Fruit fly (Drosophila melanogaster) whole organism, embryonic: ENCODE results near the gene CG3123.

Experiments used
- CG10209 ChIP-seq: fragments of 200-800 bp; sonication (Bioruptor generic); optimal IDR thresholded peaks from 3 replicates; lab custom pipeline; 2017; ENCODE audit warnings: missing biosample characterization, mild to moderate bottlenecking, missing genetic modification characterization, missing genetic modification reagents
- CG10267 ChIP-seq: fragments of 200-800 bp; sonication (Bioruptor generic); optimal IDR thresholded peaks from 2 replicates; lab custom pipeline; 2018; ENCODE audit warnings: missing biosample characterization, mild to moderate bottlenecking, missing genetic modification characterization, moderate library complexity
- CG11093 ChIP-seq: fragments of 200-800 bp; sonication (Bioruptor generic); IDR thresholded peaks from 3 replicates; pipeline ENCODE4 v1.3.6; 2022; ENCODE audit warnings: missing biosample characterization, missing genetic modification characterization
- CG11456 ChIP-seq: fragments of 200-800 bp; sonication (Bioruptor generic); IDR thresholded peaks from 3 replicates; pipeline ENCODE4 v1.3.6; 2022; ENCODE audit warnings: missing biosample characterization, missing genetic modification characterization
- CG15073 ChIP-seq: fragments of 200-800 bp; sonication (Bioruptor generic); optimal IDR thresholded peaks from 2 replicates; lab custom pipeline; 2016; ENCODE audit warnings: missing biosample characterization, missing genetic modification characterization
- CG15269 ChIP-seq: fragments of 200-800 bp; sonication (Bioruptor generic); optimal IDR thresholded peaks from 2 replicates; lab custom pipeline; 2018; ENCODE audit warnings: missing biosample characterization, mild to moderate bottlenecking, missing genetic modification characterization, moderate library complexity
- CG15514 ChIP-seq: fragments of 200-800 bp; sonication (Bioruptor generic); optimal IDR thresholded peaks from 3 replicates; lab custom pipeline; 2017; ENCODE audit warnings: missing biosample characterization, missing genetic modification characterization, mild to moderate bottlenecking, moderate library complexity, missing genetic modification reagents
- CG16813 ChIP-seq: fragments of 200-800 bp; sonication (Bioruptor generic); IDR thresholded peaks from 3 replicates; pipeline ENCODE4 v1.3.6; 2022; ENCODE audit warnings: missing biosample characterization, missing genetic modification characterization; ENCODE audit not compliant: partially characterized antibody
- CG17186 ChIP-seq: fragments of 200-800 bp; sonication (Bioruptor generic); optimal IDR thresholded peaks from 3 replicates; lab custom pipeline; 2017; ENCODE audit warnings: missing biosample characterization, missing genetic modification reagents, missing genetic modification characterization
- CG18599 ChIP-seq: fragments of 200-800 bp; sonication (Bioruptor generic); optimal IDR thresholded peaks from 3 replicates; lab custom pipeline; 2017; ENCODE audit warnings: missing biosample characterization, missing genetic modification characterization, mild to moderate bottlenecking, moderate library complexity, missing genetic modification reagents
- CG2120 ChIP-seq: fragments of 200-800 bp; sonication (Bioruptor generic); optimal IDR thresholded peaks from 3 replicates; lab custom pipeline; 2016; ENCODE audit warnings: missing biosample characterization, missing genetic modification characterization
- CG2678 ChIP-seq: fragments of 200-800 bp; sonication (Bioruptor generic); optimal IDR thresholded peaks from 3 replicates; lab custom pipeline; 2019; ENCODE audit warnings: missing biosample characterization, mild to moderate bottlenecking, missing genetic modification characterization, moderate library complexity
- CG3163 ChIP-seq: fragments of 200-800 bp; sonication (Bioruptor generic); optimal IDR thresholded peaks from 3 replicates; lab custom pipeline; 2016; ENCODE audit warnings: missing biosample characterization, missing genetic modification characterization
- CG32532 ChIP-seq: fragments of 200-800 bp; sonication (Bioruptor generic); IDR thresholded peaks from 2 replicates; pipeline ENCODE4 v1.3.6; 2022; ENCODE audit warnings: missing biosample characterization, missing genetic modification characterization
- CG33557 ChIP-seq: fragments of 200-800 bp; sonication (Bioruptor generic); optimal IDR thresholded peaks from 2 replicates; lab custom pipeline; 2019; ENCODE audit warnings: missing biosample characterization, mild to moderate bottlenecking, missing genetic modification characterization, moderate library complexity
- CG3838 ChIP-seq: fragments of 200-800 bp; sonication (Bioruptor generic); optimal IDR thresholded peaks from 3 replicates; lab custom pipeline; 2016; ENCODE audit warnings: missing biosample characterization, missing genetic modification characterization
- CG5180 ChIP-seq: fragments of 200-800 bp; sonication (Bioruptor generic); optimal IDR thresholded peaks from 3 replicates; lab custom pipeline; 2017; ENCODE audit warnings: missing biosample characterization, missing genetic modification characterization, mild to moderate bottlenecking, moderate library complexity, missing genetic modification reagents
- CG6683 ChIP-seq: fragments of 200-800 bp; sonication (Bioruptor generic); optimal IDR thresholded peaks from 2 replicates; lab custom pipeline; 2017; ENCODE audit warnings: missing biosample characterization, mild to moderate bottlenecking, missing genetic modification characterization, missing genetic modification reagents
- CG6854 ChIP-seq: fragments of 200-800 bp; sonication (Bioruptor generic); optimal IDR thresholded peaks from 3 replicates; lab custom pipeline; 2017; ENCODE audit warnings: missing biosample characterization, mild to moderate bottlenecking, missing genetic modification characterization
- CG7928 ChIP-seq: fragments of 200-800 bp; sonication (Bioruptor generic); optimal IDR thresholded peaks from 2 replicates; lab custom pipeline; 2017; ENCODE audit warnings: missing biosample characterization, mild to moderate bottlenecking, missing genetic modification characterization
- CG8290 ChIP-seq, 3 experiments: fragments of 200-800 bp; sonication (Bioruptor generic); optimal IDR thresholded peaks; 2 replicates each; lab custom pipeline; 2016 to 2019; ENCODE audit warnings: missing biosample characterization in 3 of 3, missing genetic modification characterization in 3 of 3, mild to moderate bottlenecking in 2 of 3, moderate library complexity in 1 of 3
- CHES-1-like ChIP-seq: fragments of 200-800 bp; sonication (Bioruptor generic); optimal IDR thresholded peaks from 2 replicates; lab custom pipeline; 2016; ENCODE audit warnings: missing biosample characterization, missing genetic modification characterization
- Dbx ChIP-seq: fragments of 200-800 bp; sonication (Bioruptor generic); IDR thresholded peaks from 3 replicates; pipeline ENCODE4 v1.3.6; 2022; ENCODE audit warnings: missing biosample characterization, missing genetic modification characterization
- Deaf1 ChIP-seq: fragments of 200-800 bp; optimal IDR thresholded peaks from 3 replicates; lab custom pipeline; 2019; ENCODE audit warnings: missing biosample characterization, mild to moderate bottlenecking, missing genetic modification characterization, moderate library complexity
- Ets65A ChIP-seq: fragments of 200-800 bp; sonication (Bioruptor generic); peaks from one replicate; lab custom pipeline; 2016; ENCODE audit warnings: missing biosample characterization, missing genetic modification characterization
- Fer2 ChIP-seq: fragments of 200-800 bp; sonication (Bioruptor generic); optimal IDR thresholded peaks from 2 replicates; lab custom pipeline; 2018; ENCODE audit warnings: missing biosample characterization, mild to moderate bottlenecking, missing genetic modification characterization, moderate library complexity
- Hmr ChIP-seq: fragments of 200-800 bp; sonication (Bioruptor generic); optimal IDR thresholded peaks from 3 replicates; lab custom pipeline; 2017; ENCODE audit warnings: mild to moderate bottlenecking, missing biosample characterization, missing genetic modification reagents, missing genetic modification characterization
- Hmx ChIP-seq: fragments of 200-800 bp; sonication (Bioruptor generic); optimal IDR thresholded peaks from 2 replicates; lab custom pipeline; 2016; ENCODE audit warnings: missing biosample characterization, missing genetic modification characterization
- NFAT ChIP-seq: fragments of 200-800 bp; sonication (Bioruptor generic); IDR thresholded peaks from 2 replicates; pipeline ENCODE4 v1.3.6; 2022; ENCODE audit warnings: missing biosample characterization, missing genetic modification characterization
- Pdp1 ChIP-seq, 2 experiments: fragments of 200-800 bp; sonication (Bioruptor generic); optimal IDR thresholded peaks; 3 replicates each; lab custom pipeline; 2016; ENCODE audit warnings: missing biosample characterization in 2 of 2, missing genetic modification characterization in 2 of 2, mild to moderate bottlenecking in 1 of 2, moderate library complexity in 1 of 2
- Poxn ChIP-seq: fragments of 200-800 bp; sonication (Bioruptor generic); IDR thresholded peaks from 2 replicates; pipeline ENCODE4 v1.3.6; 2022; ENCODE audit warnings: missing biosample characterization, missing genetic modification characterization
- Sry-δ ChIP-seq: fragments of 200-800 bp; sonication (Bioruptor generic); optimal IDR thresholded peaks from 2 replicates; lab custom pipeline; 2016; ENCODE audit warnings: missing biosample characterization, missing genetic modification characterization
- Usf ChIP-seq: fragments of 200-800 bp; sonication (Bioruptor generic); optimal IDR thresholded peaks from 2 replicates; lab custom pipeline; 2017; ENCODE audit warnings: missing genotype, missing biosample characterization, missing genetic modification characterization
- bowl ChIP-seq: fragments of 200-800 bp; sonication (Bioruptor generic); IDR thresholded peaks from 2 replicates; pipeline ENCODE4 v1.3.6; 2022; ENCODE audit warnings: missing biosample characterization, missing genetic modification characterization
- crol ChIP-seq: fragments of 200-800 bp; sonication (Bioruptor generic); IDR thresholded peaks from 2 replicates; pipeline ENCODE4 v1.3.6; 2022; ENCODE audit warnings: missing biosample characterization, missing genetic modification characterization
- dysf ChIP-seq: fragments of 200-800 bp; sonication (Bioruptor generic); IDR thresholded peaks from 3 replicates; pipeline ENCODE4 v1.3.6; 2022; ENCODE audit warnings: missing biosample characterization, missing genetic modification characterization
- ewg ChIP-seq: fragments of 200-800 bp; sonication (Bioruptor generic); optimal IDR thresholded peaks from 3 replicates; lab custom pipeline; 2017; ENCODE audit warnings: mild to moderate bottlenecking, missing biosample characterization, missing genetic modification reagents, missing genetic modification characterization
- ftz-f1 ChIP-seq: fragments of 200-800 bp; sonication (Bioruptor generic); optimal IDR thresholded peaks from 2 replicates; lab custom pipeline; 2016; ENCODE audit warnings: missing biosample characterization, missing genetic modification characterization
- gro ChIP-seq: fragments of 200-800 bp; sonication (Bioruptor generic); optimal IDR thresholded peaks from 2 replicates; lab custom pipeline; 2016; ENCODE audit warnings: missing biosample characterization, missing genetic modification characterization
- gsb ChIP-seq: fragments of 200-800 bp; sonication (Bioruptor generic); IDR thresholded peaks from 2 replicates; pipeline ENCODE4 v1.3.6; 2022; ENCODE audit warnings: missing biosample characterization, missing genetic modification characterization
- lab ChIP-seq: fragments of 200-800 bp; sonication (Bioruptor generic); optimal IDR thresholded peaks from 3 replicates; lab custom pipeline; 2017; ENCODE audit warnings: missing biosample characterization, missing genetic modification characterization, mild to moderate bottlenecking, moderate library complexity, missing genetic modification reagents
- lilli ChIP-seq: fragments of 200-800 bp; sonication (Bioruptor generic); optimal IDR thresholded peaks from 3 replicates; lab custom pipeline; 2016; ENCODE audit warnings: missing biosample characterization, missing genetic modification characterization
- onecut ChIP-seq: fragments of 200-800 bp; sonication (Bioruptor generic); IDR thresholded peaks from 2 replicates; pipeline ENCODE4 v1.3.6; 2022; ENCODE audit warnings: missing biosample characterization, missing genetic modification characterization
- psq ChIP-seq: fragments of 200-800 bp; sonication (Bioruptor generic); optimal IDR thresholded peaks from 2 replicates; lab custom pipeline; 2017; ENCODE audit warnings: missing biosample characterization, missing genetic modification characterization
- run ChIP-seq: fragments of 200-800 bp; sonication (Bioruptor generic); optimal IDR thresholded peaks from 3 replicates; lab custom pipeline; 2018; ENCODE audit warnings: missing biosample characterization, mild to moderate bottlenecking, missing genetic modification characterization
- seq ChIP-seq: fragments of 200-800 bp; sonication (Bioruptor generic); IDR thresholded peaks from 2 replicates; pipeline ENCODE4 v1.3.6; 2022; ENCODE audit warnings: missing biosample characterization, missing genetic modification characterization
- slbo ChIP-seq: fragments of 200-800 bp; sonication (Bioruptor generic); IDR thresholded peaks from 2 replicates; pipeline ENCODE4 v1.3.6; 2022; ENCODE audit warnings: missing biosample characterization, missing genetic modification characterization
- sr ChIP-seq: fragments of 200-800 bp; sonication (Bioruptor generic); IDR thresholded peaks from 3 replicates; pipeline ENCODE4 v1.3.6; 2022; ENCODE audit warnings: missing biosample characterization, missing genetic modification characterization
- usp ChIP-seq: fragments of >200 bp; optimal IDR thresholded peaks from 2 replicates; lab custom pipeline; 2017; ENCODE audit warnings: missing biosample characterization, missing genetic modification characterization
- zfh2 ChIP-seq: fragments of 200-800 bp; sonication (Bioruptor generic); optimal IDR thresholded peaks from 2 replicates; lab custom pipeline; 2016; ENCODE audit warnings: missing biosample characterization, missing genetic modification characterization

The CG3123 gene

dm6 chr2L:2799909-2800478 is 25.3 kb downstream of the CG3123 start, which contains the start of gene Syt1 (continued):
- no peak for TF ChIP-seq Poxn (GFP tag; lab: Robert Waterston, UW)
- TF ChIP-seq crol (GFP tag; lab: Robert Waterston, UW), result peak; percentile 86
- no peak for TF ChIP-seq Usf
- peak; percentile 2 for TF ChIP-seq CG2120 (GFP tag; lab: Kevin White, UChicago)
- no peak for TF ChIP-seq CG7928 (GFP tag; lab: Kevin White, UChicago)
- TF ChIP-seq CG2678, result peak; percentile 2
- no peak for TF ChIP-seq CG16813
- TF ChIP-seq CG6854 (GFP tag; lab: Kevin White, UChicago), result no peak
- no peak for TF ChIP-seq CG3163 (GFP tag; lab: Kevin White, UChicago)
- peak; percentile 20 for TF ChIP-seq Deaf1 (tag; lab: Kevin White, UChicago)
- peak; percentile 84 for TF ChIP-seq Ets65A (GFP tag; lab: Kevin White, UChicago)
- TF ChIP-seq dysf (GFP tag; lab: Robert Waterston, UW), result peak; percentile 42; the same call in 1 of the 3 replicates
- no peak for TF ChIP-seq zfh2 (GFP tag; lab: Kevin White, UChicago)
- no peak for TF ChIP-seq Fer2 (tag; lab: Kevin White, UChicago)
- no peak for TF ChIP-seq CG10209 (GFP tag; lab: Kevin White, UChicago)
- TF ChIP-seq run (tag; lab: Kevin White, UChicago), result no peak
- no peak for TF ChIP-seq CG17186
- TF ChIP-seq NFAT (GFP tag; lab: Robert Waterston, UW), result peak; percentile 22; the same call in 1 of the 2 replicates
- no peak for TF ChIP-seq CG3838 (GFP tag; lab: Kevin White, UChicago)
- TF ChIP-seq Dbx (GFP tag; lab: Robert Waterston, UW), result peak; percentile 27; the same call in 1 of the 3 replicates
- peak; percentile 16; the same call in 1 of the 2 replicates for TF ChIP-seq slbo (GFP tag; lab: Robert Waterston, UW)
- no peak for TF ChIP-seq Pdp1 (GFP tag; optimal IDR thresholded peaks at IDR 0.05; lab: Kevin White, UChicago)
- TF ChIP-seq Hmx, result no peak
- no peak for TF ChIP-seq CHES-1-like (GFP tag; lab: Kevin White, UChicago)
- TF ChIP-seq lab (GFP tag; lab: Kevin White, UChicago), result peak; percentile 42
- no peak for TF ChIP-seq Sry-δ
- TF ChIP-seq sr (GFP tag; lab: Robert Waterston, UW), result no peak
- peak; percentile 22 for TF ChIP-seq gro (GFP tag; lab: Kevin White, UChicago)
- 0 out of 2 replicates have a peak, but pooled peaks have one; percentile 10 for TF ChIP-seq seq (GFP tag; lab: Robert Waterston, UW)
- peak; percentile 7 for TF ChIP-seq Hmr
- no peak for TF ChIP-seq CG10267 (tag; lab: Kevin White, UChicago)
- peak; percentile 33 for TF ChIP-seq CG18599 (GFP tag; lab: Kevin White, UChicago)
- no peak for TF ChIP-seq CG33557 (GFP tag; lab: Kevin White, UChicago)
- TF ChIP-seq CG11456 (GFP tag; lab: Robert Waterston, UW), result 0 out of 3 replicates have a peak, but pooled peaks have one; percentile 59
- no peak for TF ChIP-seq CG15269 (tag; lab: Kevin White, UChicago)
- TF ChIP-seq onecut, result peak; percentile 99
- TF ChIP-seq CG32532 (GFP tag; lab: Robert Waterston, UW), result no peak; the same call in 1 of the 2 replicates
- no peak for TF ChIP-seq ftz-f1
- no peak for TF ChIP-seq CG8290 (GFP tag; optimal IDR thresholded peaks at IDR 0.05; lab: Kevin White, UChicago)
- TF ChIP-seq CG8290 (tag; optimal IDR thresholded peaks at IDR 0.05; lab: Kevin White, UChicago), result peak in 1 of 2 experiments; percentile 0
- no peak for TF ChIP-seq psq (GFP tag; lab: Kevin White, UChicago)
- TF ChIP-seq lilli (GFP tag; lab: Kevin White, UChicago), result peak; percentile 15
- TF ChIP-seq bowl (GFP tag; lab: Robert Waterston, UW), result no peak
- TF ChIP-seq CG15514 (GFP tag; lab: Kevin White, UChicago), result no peak
- no peak for TF ChIP-seq CG11093 (GFP tag; lab: Robert Waterston, UW)
- no peak for TF ChIP-seq CG6683
- peak; percentile 76 for TF ChIP-seq ewg (GFP tag; lab: Kevin White, UChicago)
- no peak for TF ChIP-seq gsb (GFP tag; lab: Robert Waterston, UW)
- TF ChIP-seq CG5180 (GFP tag; lab: Kevin White, UChicago), result no peak
- TF ChIP-seq CG15073 (GFP tag; lab: Kevin White, UChicago), result no peak
- TF ChIP-seq usp (GFP tag; lab: Kevin White, UChicago), result no peak
